Fruit fly (Drosophila melanogaster) whole organism, embryonic: ENCODE data around the gene CG42263.

ENCODE experiments used
- Abd-B ChIP-seq: fragments of 200-800 bp; sonication (Bioruptor generic); optimal IDR thresholded peaks from 2 replicates; lab custom pipeline; 2018; ENCODE audit warnings: missing biosample characterization, mild to moderate bottlenecking, missing genetic modification characterization, moderate library complexity
- Atf-2 ChIP-seq: fragments of 200-800 bp; sonication (Bioruptor generic); optimal IDR thresholded peaks from 2 replicates; lab custom pipeline; 2016; ENCODE audit warnings: missing biosample characterization, missing genetic modification characterization
- Atf6 ChIP-seq: fragments of 200-800 bp; sonication (Bioruptor generic); IDR thresholded peaks from 2 replicates; pipeline ENCODE4 v1.3.6; 2022; ENCODE audit warnings: missing biosample characterization, missing genetic modification characterization
- CG1024 ChIP-seq: fragments of 200-800 bp; sonication (Bioruptor generic); IDR thresholded peaks from 2 replicates; pipeline ENCODE4 v1.3.6; 2022; ENCODE audit warnings: missing biosample characterization, missing genetic modification characterization
- CG10543 ChIP-seq: fragments of 200-800 bp; sonication (Bioruptor generic); optimal IDR thresholded peaks from 3 replicates; lab custom pipeline; 2017; ENCODE audit warnings: missing biosample characterization, mild to moderate bottlenecking, missing genetic modification characterization, moderate library complexity
- CG11398 ChIP-seq: fragments of 200-800 bp; sonication (Bioruptor generic); optimal IDR thresholded peaks from 2 replicates; lab custom pipeline; 2016; ENCODE audit warnings: missing biosample characterization, missing genetic modification characterization
- CG12155 ChIP-seq: fragments of 200-800 bp; sonication (Bioruptor generic); optimal IDR thresholded peaks from 3 replicates; lab custom pipeline; 2016; ENCODE audit warnings: missing biosample characterization, missing genetic modification characterization
- CG12299 ChIP-seq: fragments of 200-800 bp; sonication (Bioruptor generic); optimal IDR thresholded peaks from 2 replicates; lab custom pipeline; 2018; ENCODE audit warnings: missing biosample characterization, mild to moderate bottlenecking, missing genetic modification characterization
- CG12769 ChIP-seq: fragments of 200-800 bp; sonication (Bioruptor generic); optimal IDR thresholded peaks from 2 replicates; lab custom pipeline; 2019; ENCODE audit warnings: missing biosample characterization, mild to moderate bottlenecking, missing genetic modification characterization, moderate library complexity
- CG13123 ChIP-seq: fragments of 200-800 bp; sonication (Bioruptor generic); optimal IDR thresholded peaks from 2 replicates; lab custom pipeline; 2016; ENCODE audit warnings: missing biosample characterization, missing genetic modification characterization
- CG13775 ChIP-seq: fragments of 200-800 bp; sonication (Bioruptor generic); optimal IDR thresholded peaks from 3 replicates; lab custom pipeline; 2017; ENCODE audit warnings: missing biosample characterization, mild to moderate bottlenecking, missing genetic modification characterization
- CG14014 ChIP-seq: fragments of 200-800 bp; sonication (Bioruptor generic); IDR thresholded peaks from 2 replicates; pipeline ENCODE4 v1.3.6; 2022; ENCODE audit warnings: missing biosample characterization, missing genetic modification characterization
- CG14667 ChIP-seq: fragments of 200-800 bp; sonication (Bioruptor generic); IDR thresholded peaks from 2 replicates; pipeline ENCODE4 v1.3.6; 2022; ENCODE audit warnings: missing biosample characterization, missing genetic modification characterization
- CG16779 ChIP-seq: fragments of 200-800 bp; sonication (Bioruptor generic); IDR thresholded peaks from 2 replicates; pipeline ENCODE4 v1.3.6; 2022; ENCODE audit warnings: missing biosample characterization, missing genetic modification characterization
- CG17328 ChIP-seq: fragments of 200-800 bp; sonication (Bioruptor generic); IDR thresholded peaks from 2 replicates; pipeline ENCODE4 v1.3.6; 2022; ENCODE audit warnings: missing biosample characterization, missing genetic modification characterization
- CG17385 ChIP-seq: fragments of 200-800 bp; sonication (Bioruptor generic); optimal IDR thresholded peaks from 3 replicates; lab custom pipeline; 2018; ENCODE audit warnings: missing biosample characterization, mild to moderate bottlenecking, missing genetic modification characterization
- CG2120 ChIP-seq: fragments of 200-800 bp; sonication (Bioruptor generic); optimal IDR thresholded peaks from 3 replicates; lab custom pipeline; 2016; ENCODE audit warnings: missing biosample characterization, missing genetic modification characterization
- CG2129 ChIP-seq: fragments of 200-800 bp; sonication (Bioruptor generic); IDR thresholded peaks from 2 replicates; pipeline ENCODE4 v1.3.6; 2022; ENCODE audit warnings: missing biosample characterization, missing genetic modification characterization; ENCODE audit not compliant: partially characterized antibody
- CG31441 ChIP-seq: fragments of 200-800 bp; sonication (Bioruptor generic); IDR thresholded peaks from 2 replicates; pipeline ENCODE4 v1.3.6; 2022; ENCODE audit warnings: missing biosample characterization, missing genetic modification characterization
- CG3838 ChIP-seq: fragments of 200-800 bp; sonication (Bioruptor generic); optimal IDR thresholded peaks from 3 replicates; lab custom pipeline; 2016; ENCODE audit warnings: missing biosample characterization, missing genetic modification characterization
- CG42726 ChIP-seq: fragments of 200-800 bp; sonication (Bioruptor generic); IDR thresholded peaks from 2 replicates; pipeline ENCODE4 v1.3.6; 2022; ENCODE audit warnings: missing biosample characterization, missing genetic modification characterization; ENCODE audit not compliant: partially characterized antibody
- CG7745 ChIP-seq: fragments of 200-800 bp; sonication (Bioruptor generic); optimal IDR thresholded peaks from 2 replicates; lab custom pipeline; 2018; ENCODE audit warnings: missing biosample characterization, mild to moderate bottlenecking, missing genetic modification characterization, moderate library complexity
- CG8359 ChIP-seq: fragments of 200-800 bp; sonication (Bioruptor generic); optimal IDR thresholded peaks from 2 replicates; lab custom pipeline; 2017; ENCODE audit warnings: missing biosample characterization, mild to moderate bottlenecking, missing genetic modification characterization, borderline replicate concordance
- CoRest ChIP-seq: fragments of 200-800 bp; sonication (Bioruptor generic); optimal IDR thresholded peaks from 3 replicates; lab custom pipeline; 2018; ENCODE audit warnings: missing biosample characterization, mild to moderate bottlenecking, missing genetic modification characterization, moderate library complexity
- Dad ChIP-seq: fragments of 200-800 bp; sonication (Bioruptor generic); optimal IDR thresholded peaks from 3 replicates; lab custom pipeline; 2016; ENCODE audit warnings: missing biosample characterization, missing genetic modification characterization
- Eip74EF ChIP-seq, 2 experiments: fragments of 200-800 bp in 1 of 2; fragments of >200 bp in 1 of 2; sonication (Bioruptor generic) in 1 of 2; optimal IDR thresholded peaks; 2 replicates each; lab custom pipeline; 2017 to 2019; ENCODE audit warnings: missing biosample characterization in 2 of 2, missing genetic modification characterization in 2 of 2, mild to moderate bottlenecking in 1 of 2, moderate library complexity in 1 of 2
- Fer2 ChIP-seq: fragments of 200-800 bp; sonication (Bioruptor generic); optimal IDR thresholded peaks from 2 replicates; lab custom pipeline; 2018; ENCODE audit warnings: missing biosample characterization, mild to moderate bottlenecking, missing genetic modification characterization, moderate library complexity
- H2.0 ChIP-seq: fragments of 200-800 bp; sonication (Bioruptor generic); IDR thresholded peaks from 2 replicates; pipeline ENCODE4 v1.3.6; 2022; ENCODE audit warnings: missing biosample characterization, missing genetic modification characterization
- Max ChIP-seq: fragments of 200-800 bp; sonication (Bioruptor generic); optimal IDR thresholded peaks from 2 replicates; lab custom pipeline; 2016; ENCODE audit warnings: missing biosample characterization, mild to moderate bottlenecking, missing genetic modification characterization
- Meics ChIP-seq: fragments of 200-800 bp; sonication (Bioruptor generic); optimal IDR thresholded peaks from 2 replicates; lab custom pipeline; 2017; ENCODE audit warnings: missing biosample characterization, mild to moderate bottlenecking, missing genetic modification characterization
- Nf-YC ChIP-seq: fragments of 200-800 bp; optimal IDR thresholded peaks from 3 replicates; lab custom pipeline; 2019; ENCODE audit warnings: missing biosample characterization, mild to moderate bottlenecking, missing genetic modification characterization, moderate library complexity
- Tbp ChIP-seq: fragments of >200 bp; optimal IDR thresholded peaks from 2 replicates; lab custom pipeline; 2018; ENCODE audit warnings: missing biosample characterization, missing genetic modification characterization
- ac ChIP-seq: fragments of 200-800 bp; sonication (Bioruptor generic); optimal IDR thresholded peaks from 3 replicates; lab custom pipeline; 2017; ENCODE audit warnings: missing biosample characterization, mild to moderate bottlenecking, missing genetic modification characterization
- bsh ChIP-seq, 2 experiments: fragments of 200-800 bp; sonication (Bioruptor generic); optimal IDR thresholded peaks; 2 replicates each; lab custom pipeline; 2017 to 2018; ENCODE audit warnings: mild to moderate bottlenecking in 2 of 2, missing biosample characterization in 2 of 2, missing genetic modification characterization in 2 of 2, moderate library complexity in 1 of 2
- chn ChIP-seq: fragments of 200-800 bp; sonication (Bioruptor generic); optimal IDR thresholded peaks from 2 replicates; lab custom pipeline; 2016; ENCODE audit warnings: missing biosample characterization, missing genetic modification characterization
- corto ChIP-seq: fragments of 200-800 bp; sonication (Bioruptor generic); optimal IDR thresholded peaks from 2 replicates; lab custom pipeline; 2016; ENCODE audit warnings: missing biosample characterization, mild to moderate bottlenecking, missing genetic modification characterization, moderate library complexity
- croc ChIP-seq: fragments of 200-800 bp; sonication (Bioruptor generic); conservative IDR thresholded peaks from 3 replicates; pipeline ENCODE4 v1.3.6; 2022; ENCODE audit warnings: missing biosample characterization, missing genetic modification characterization
- fd102C ChIP-seq: fragments of 200-800 bp; sonication (Bioruptor generic); optimal IDR thresholded peaks from 2 replicates; lab custom pipeline; 2018; ENCODE audit warnings: missing biosample characterization, mild to moderate bottlenecking, missing genetic modification characterization, moderate library complexity
- fd64A ChIP-seq: fragments of 200-800 bp; sonication (Bioruptor generic); optimal IDR thresholded peaks from 3 replicates; lab custom pipeline; 2018; ENCODE audit warnings: missing biosample characterization, mild to moderate bottlenecking, missing genetic modification characterization
- hbn ChIP-seq: fragments of 200-800 bp; sonication (Bioruptor generic); IDR thresholded peaks from 2 replicates; pipeline ENCODE4 v1.3.6; 2022; ENCODE audit warnings: missing biosample characterization, missing genetic modification characterization; ENCODE audit not compliant: partially characterized antibody
- jigr1 ChIP-seq: fragments of 200-800 bp; sonication (Bioruptor generic); IDR thresholded peaks from 3 replicates; pipeline ENCODE4 v1.3.6; 2022; ENCODE audit warnings: missing biosample characterization, missing genetic modification characterization
- jing ChIP-seq: fragments of 200-800 bp; sonication (Bioruptor generic); optimal IDR thresholded peaks from 2 replicates; lab custom pipeline; 2018; ENCODE audit warnings: missing biosample characterization, mild to moderate bottlenecking, missing genetic modification characterization
- kni ChIP-seq: fragments of 200-800 bp; sonication (Bioruptor generic); optimal IDR thresholded peaks from 3 replicates; lab custom pipeline; 2017; ENCODE audit warnings: mild to moderate bottlenecking, missing biosample characterization, missing genetic modification reagents, missing genetic modification characterization
- nau ChIP-seq: fragments of 200-800 bp; sonication (Bioruptor generic); optimal IDR thresholded peaks from 3 replicates; lab custom pipeline; 2017; ENCODE audit warnings: missing biosample characterization, mild to moderate bottlenecking, missing genetic modification characterization, missing genetic modification reagents
- nerfin-1 ChIP-seq: fragments of 200-800 bp; sonication (Bioruptor generic); optimal IDR thresholded peaks from 3 replicates; lab custom pipeline; 2019; ENCODE audit warnings: missing biosample characterization, mild to moderate bottlenecking, missing genetic modification characterization, moderate library complexity
- otp ChIP-seq: fragments of 200-800 bp; sonication (Bioruptor generic); IDR thresholded peaks from 3 replicates; pipeline ENCODE4, ENCODE4 v1.3.6; 2022; ENCODE audit warnings: missing biosample characterization, missing genetic modification characterization
- sd ChIP-seq: fragments of 200-800 bp; sonication (Bioruptor generic); optimal IDR thresholded peaks from 3 replicates; lab custom pipeline; 2018; ENCODE audit warnings: missing biosample characterization, mild to moderate bottlenecking, missing genetic modification characterization, moderate library complexity
- sqz ChIP-seq: fragments of 200-800 bp; sonication (Bioruptor generic); optimal IDR thresholded peaks from 3 replicates; lab custom pipeline; 2018; ENCODE audit warnings: missing biosample characterization, mild to moderate bottlenecking, missing genetic modification characterization
- stwl ChIP-seq: fragments of 200-800 bp; sonication (Bioruptor generic); optimal IDR thresholded peaks from 3 replicates; lab custom pipeline; 2018; ENCODE audit warnings: missing biosample characterization, mild to moderate bottlenecking, missing genetic modification characterization, moderate library complexity
- unpg ChIP-seq: fragments of 200-800 bp; sonication (Bioruptor generic); optimal IDR thresholded peaks from 3 replicates; lab custom pipeline; 2018; ENCODE audit warnings: missing biosample characterization, mild to moderate bottlenecking, missing genetic modification characterization, moderate library complexity

The CG42263 gene

dm6 chr3L:19932917-19933316 is 22.7 kb downstream of the CG42263 start (continued):
- TF ChIP-seq CG31441 (peak; percentile 14; the same call in 1 of the 2 replicates), CG3838 (GFP tag; lab: Kevin White, UChicago) (no peak), CG42726 (GFP tag; lab: Robert Waterston, UW) (no peak), CG10543 (GFP tag; lab: Kevin White, UChicago) (peak; percentile 34), bsh (GFP tag; optimal IDR thresholded peaks at IDR 0.05; lab: Kevin White, UChicago) (peak in 1 of 2 experiments; percentile 27), H2.0 (GFP tag; lab: Robert Waterston, UW) (no peak), otp (GFP tag; lab: Robert Waterston, UW) (peak; percentile 61; the same call in 1 of the 3 replicates), corto (GFP tag; lab: Kevin White, UChicago) (no peak), Nf-YC (tag; lab: Kevin White, UChicago) (peak; percentile 8), Tbp (no peak), kni (GFP tag; lab: Kevin White, UChicago) (no peak), stwl (no peak), CG12155 (peak; percentile 4), CG17328 (GFP tag; lab: Robert Waterston, UW) (no peak), Atf-2 (GFP tag; lab: Kevin White, UChicago) (no peak), CG13775 (GFP tag; lab: Kevin White, UChicago) (no peak), Max (no peak), CG8359 (peak; percentile 67), CG13123 (GFP tag; lab: Kevin White, UChicago) (no peak), CG14667 (GFP tag; lab: Robert Waterston, UW) (no peak), CG12299 (tag; lab: Kevin White, UChicago) (no peak), CG16779 (GFP tag; lab: Robert Waterston, UW) (no peak), CG2120 (GFP tag; lab: Kevin White, UChicago) (peak; percentile 64), jing (GFP tag; lab: Kevin White, UChicago) (no peak), CG12769 (tag; lab: Kevin White, UChicago) (peak; percentile 12), CG17385 (GFP tag; lab: Kevin White, UChicago) (peak; percentile 53), CG7745 (no peak), fd64A (GFP tag; lab: Kevin White, UChicago) (peak; percentile 37), ac (GFP tag; lab: Kevin White, UChicago) (no peak), Atf6 (peak; percentile 59; the same call in 1 of the 2 replicates), CG11398 (GFP tag; lab: Kevin White, UChicago) (no peak), Fer2 (no peak), Abd-B (GFP tag; lab: Kevin White, UChicago) (no peak), Eip74EF (GFP tag; optimal IDR thresholded peaks at IDR 0.05; lab: Kevin White, UChicago) (no peak), Dad (no peak), sd (tag; lab: Kevin White, UChicago) (peak; percentile 74), chn (GFP tag; lab: Kevin White, UChicago) (no peak), nerfin-1 (tag; lab: Kevin White, UChicago) (peak; percentile 27), CoRest (no peak), Meics (GFP tag; lab: Kevin White, UChicago) (peak; percentile 45), CG14014 (GFP tag; lab: Robert Waterston, UW) (peak; percentile 66; the same call in 1 of the 2 replicates), hbn (GFP tag; lab: Robert Waterston, UW) (no peak), sqz (GFP tag; lab: Kevin White, UChicago) (no peak), jigr1 (no peak), fd102C (GFP tag; lab: Kevin White, UChicago) (no peak), CG2129 (no peak), unpg (GFP tag; lab: Kevin White, UChicago) (peak; percentile 49), nau (GFP tag; lab: Kevin White, UChicago) (peak; percentile 55), croc (GFP tag; lab: Robert Waterston, UW) (no peak), CG1024 (GFP tag; lab: Robert Waterston, UW) (no peak)
